Worm (Caenorhabditis elegans): ENCODE measurements around the gene ZC239.16.

ce11 chrII:3245836-3246235, 20.7 kb upstream of the ZC239.16 start, which contains the start of gene C17F4.7:
- TF ChIP-seq him-1 (tag; optimal IDR thresholded peaks at IDR 0.05) (no peak), W03F9.2 (tag; optimal IDR thresholded peaks at IDR 0.05) (no peak)

Measured in whole organism, L4/young adult.